Worm (Caenorhabditis elegans): ENCODE measurements around the gene Y116A8B.1.

DNA sequence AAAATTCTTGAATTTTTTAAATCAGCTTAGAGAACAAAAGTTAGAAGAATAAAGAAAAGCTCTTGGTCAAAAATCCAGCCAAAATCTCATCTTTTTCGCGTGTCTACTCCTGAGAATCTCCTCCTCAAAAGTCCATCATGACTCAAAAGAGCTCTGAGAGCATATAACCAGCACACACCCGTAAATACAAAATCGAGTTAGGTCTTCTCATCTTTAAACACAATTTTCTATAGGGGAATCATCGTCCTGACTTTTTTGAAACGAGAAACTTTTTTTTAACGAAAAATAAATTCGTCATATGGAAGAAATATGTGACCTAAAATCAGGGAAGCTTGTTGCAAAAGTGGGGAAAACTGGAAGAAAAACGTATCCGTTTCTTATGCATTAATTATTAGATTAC, 17.3 kb downstream of the Y116A8B.1 start:
- no peak for TF ChIP-seq T22C8.4 (GFP tag; IDR thresholded peaks at IDR 0.05)
- TF ChIP-seq tab-1 (GFP tag; IDR thresholded peaks at IDR 0.05), result no peak
- TF ChIP-seq ref-1 (GFP tag; conservative IDR thresholded peaks at IDR 0.05), result no peak
- TF ChIP-seq ztf-23 (GFP tag; IDR thresholded peaks at IDR 0.05), result no peak
- TF ChIP-seq flt-1 (GFP tag; IDR thresholded peaks at IDR 0.05), result no peak
- no peak for TF ChIP-seq med-1 (GFP tag; optimal IDR thresholded peaks at IDR 0.05; ENCODE audit: insufficient read depth)
- no peak for TF ChIP-seq klf-2 (GFP tag; conservative IDR thresholded peaks at IDR 0.05)
- TF ChIP-seq ztf-29 (GFP tag; IDR thresholded peaks at IDR 0.05), result no peak
